Worm (Caenorhabditis elegans) whole organism, L2 larva: ENCODE measurements around the gene col-97.

Source experiments
- F13H6.1 ChIP-seq: sonication (generic microtip); optimal IDR thresholded peaks from 2 replicates; lab custom pipeline; 2016; ENCODE audit warnings: missing genetic modification characterization, missing compliant biosample characterization
- Y55F3AM.14 ChIP-seq: fragments of 200-800 bp; sonication (Bioruptor generic); optimal IDR thresholded peaks from 2 replicates; lab custom pipeline; 2018; ENCODE audit warnings: mild to moderate bottlenecking, missing genetic modification characterization, missing compliant biosample characterization
- aly-2 ChIP-seq: fragments of 150-350 bp; optimal IDR thresholded peaks from 2 replicates; lab custom pipeline; 2014; ENCODE audit warnings: missing biosample characterization, missing genetic modification characterization
- elt-3 ChIP-seq: sonication (generic microtip); optimal IDR thresholded peaks from 2 replicates; lab custom pipeline; 2017; ENCODE audit warnings: missing biosample characterization, missing genetic modification characterization
- nhr-12 ChIP-seq: fragments of 150-350 bp; optimal IDR thresholded peaks from 2 replicates; lab custom pipeline; 2014; ENCODE audit warnings: missing biosample characterization, missing genetic modification characterization
- nhr-23 ChIP-seq: fragments of 150-350 bp; optimal IDR thresholded peaks from 2 replicates; lab custom pipeline; 2014; ENCODE audit warnings: missing biosample characterization, missing genetic modification reagents, missing genetic modification characterization
- nhr-25 ChIP-seq: fragments of 150-350 bp; sonication (generic microtip); optimal IDR thresholded peaks from 3 replicates; lab custom pipeline; 2014; ENCODE audit warnings: missing biosample characterization, missing genetic modification characterization
- nhr-77 ChIP-seq: fragments of 150-350 bp; optimal IDR thresholded peaks from 2 replicates; lab custom pipeline; 2014; ENCODE audit warnings: missing biosample characterization, missing genetic modification characterization
- sma-9 ChIP-seq, 2 experiments: fragments of 150-350 bp in 1 of 2; sonication (generic microtip) in 1 of 2; optimal IDR thresholded peaks; 2 replicates each; lab custom pipeline; 2014 to 2016; ENCODE audit warnings: missing genetic modification characterization in 2 of 2, mild to moderate bottlenecking in 1 of 2, missing biosample characterization in 1 of 2, missing compliant biosample characterization in 1 of 2, missing genetic modification reagents in 1 of 2, moderate library complexity in 1 of 2
- snpc-4 ChIP-seq: fragments of 150-350 bp; optimal IDR thresholded peaks from 2 replicates; lab custom pipeline; 2014; ENCODE audit warnings: missing biosample characterization, missing genetic modification characterization
- zag-1 ChIP-seq: fragments of 150-350 bp; optimal IDR thresholded peaks from 2 replicates; lab custom pipeline; 2014; ENCODE audit warnings: missing biosample characterization, missing genetic modification characterization

col-97 gene

ce11 chrIII:12944064-12944463 lies 49.4 kb downstream of the col-97 start:
- no peak for TF ChIP-seq nhr-23 (tag; lab: Kevin White, UChicago)
- TF ChIP-seq snpc-4 = no peak
- TF ChIP-seq nhr-25 (tag; lab: Kevin White, UChicago) = no peak
- no peak for TF ChIP-seq elt-3 (tag; lab: Kevin White, UChicago)
- TF ChIP-seq aly-2 = no peak
- TF ChIP-seq Y55F3AM.14 (GFP tag; lab: Kevin White, UChicago) = no peak
- TF ChIP-seq nhr-77 = no peak
- no peak for TF ChIP-seq sma-9 (GFP tag; optimal IDR thresholded peaks at IDR 0.05; lab: Kevin White, UChicago)
- no peak for TF ChIP-seq sma-9 (tag; optimal IDR thresholded peaks at IDR 0.05; lab: Kevin White, UChicago)
- TF ChIP-seq F13H6.1 (tag; lab: Kevin White, UChicago) = no peak
- TF ChIP-seq nhr-12 (tag; lab: Kevin White, UChicago) = no peak
- TF ChIP-seq zag-1 (tag; lab: Kevin White, UChicago) = no peak
- TF ChIP-seq, all 48 proteins: peak for 0
